Fruit fly (Drosophila melanogaster) whole organism, embryonic: ENCODE results near the gene Pex11c.

Experiments used
- Asciz ChIP-seq: fragments of 200-800 bp; sonication (Bioruptor generic); optimal IDR thresholded peaks from 2 replicates; lab custom pipeline; 2017; ENCODE audit warnings: missing biosample characterization, mild to moderate bottlenecking, missing genetic modification characterization, missing genetic modification reagents
- Atf3 ChIP-seq: fragments of 200-800 bp; sonication (Bioruptor generic); optimal IDR thresholded peaks from 3 replicates; lab custom pipeline; 2016; ENCODE audit warnings: missing biosample characterization, missing genetic modification characterization
- CG10209 ChIP-seq: fragments of 200-800 bp; sonication (Bioruptor generic); optimal IDR thresholded peaks from 3 replicates; lab custom pipeline; 2017; ENCODE audit warnings: missing biosample characterization, mild to moderate bottlenecking, missing genetic modification characterization, missing genetic modification reagents
- CG10366 ChIP-seq: fragments of 200-800 bp; sonication (Bioruptor generic); IDR thresholded peaks from 2 replicates; pipeline ENCODE4 v1.3.6; 2022; ENCODE audit warnings: missing biosample characterization, missing genetic modification characterization
- CG11093 ChIP-seq: fragments of 200-800 bp; sonication (Bioruptor generic); IDR thresholded peaks from 3 replicates; pipeline ENCODE4 v1.3.6; 2022; ENCODE audit warnings: missing biosample characterization, missing genetic modification characterization
- CG11695 ChIP-seq: fragments of 200-800 bp; sonication (Bioruptor generic); IDR thresholded peaks from 3 replicates; pipeline ENCODE4 v1.3.6; 2022; ENCODE audit warnings: missing biosample characterization, missing genetic modification characterization
- CG12155 ChIP-seq: fragments of 200-800 bp; sonication (Bioruptor generic); optimal IDR thresholded peaks from 3 replicates; lab custom pipeline; 2016; ENCODE audit warnings: missing biosample characterization, missing genetic modification characterization
- CG15011 ChIP-seq: fragments of 200-800 bp; sonication (Bioruptor generic); optimal IDR thresholded peaks from 3 replicates; lab custom pipeline; 2018; ENCODE audit warnings: missing biosample characterization, mild to moderate bottlenecking, missing genetic modification characterization
- CG1603 ChIP-seq: fragments of 200-800 bp; sonication (Bioruptor generic); optimal IDR thresholded peaks from 2 replicates; lab custom pipeline; 2019; ENCODE audit warnings: missing biosample characterization, mild to moderate bottlenecking, missing genetic modification characterization, moderate library complexity
- CG1647 ChIP-seq: fragments of 200-800 bp; sonication (Bioruptor generic); optimal IDR thresholded peaks from 3 replicates; lab custom pipeline; 2016; ENCODE audit warnings: missing biosample characterization, missing genetic modification characterization
- CG16863 ChIP-seq: fragments of 200-800 bp; sonication (Bioruptor generic); optimal IDR thresholded peaks from 3 replicates; lab custom pipeline; 2016; ENCODE audit warnings: missing biosample characterization, missing genetic modification characterization
- CG2129 ChIP-seq: fragments of 200-800 bp; sonication (Bioruptor generic); IDR thresholded peaks from 2 replicates; pipeline ENCODE4 v1.3.6; 2022; ENCODE audit warnings: missing biosample characterization, missing genetic modification characterization; ENCODE audit not compliant: partially characterized antibody
- CG30020 ChIP-seq: fragments of 200-800 bp; optimal IDR thresholded peaks from 2 replicates; lab custom pipeline; 2019; ENCODE audit warnings: missing biosample characterization, mild to moderate bottlenecking, missing genetic modification characterization, moderate library complexity
- CG3065 ChIP-seq: fragments of 200-800 bp; sonication (Bioruptor generic); optimal IDR thresholded peaks from 2 replicates; lab custom pipeline; 2016; ENCODE audit warnings: missing biosample characterization, missing genetic modification characterization
- CG31365 ChIP-seq: fragments of 200-800 bp; sonication (Bioruptor generic); optimal IDR thresholded peaks from 2 replicates; lab custom pipeline; 2018; ENCODE audit warnings: missing biosample characterization, mild to moderate bottlenecking, missing genetic modification characterization
- CG4328 ChIP-seq: fragments of 200-800 bp; sonication (Bioruptor generic); optimal IDR thresholded peaks from 3 replicates; lab custom pipeline; 2017; ENCODE audit warnings: missing biosample characterization, missing genetic modification reagents, missing genetic modification characterization
- CG43689 ChIP-seq: fragments of 200-800 bp; sonication (Bioruptor generic); IDR thresholded peaks from 2 replicates; pipeline ENCODE4 v1.3.6; 2022; ENCODE audit warnings: missing biosample characterization, missing genetic modification characterization
- CG4707 ChIP-seq: fragments of 200-800 bp; sonication (Bioruptor generic); optimal IDR thresholded peaks from 2 replicates; lab custom pipeline; 2018; ENCODE audit warnings: missing biosample characterization, mild to moderate bottlenecking, missing genetic modification characterization, moderate library complexity
- CG4730 ChIP-seq: fragments of 200-800 bp; sonication (Bioruptor generic); IDR thresholded peaks from 2 replicates; pipeline ENCODE4 v1.3.6; 2022; ENCODE audit warnings: missing biosample characterization, missing genetic modification characterization
- CG6272 ChIP-seq: fragments of 200-800 bp; sonication (Bioruptor generic); IDR thresholded peaks from 2 replicates; pipeline ENCODE4 v1.3.6; 2022; ENCODE audit warnings: missing biosample characterization, missing genetic modification characterization
- CG8359 ChIP-seq: fragments of 200-800 bp; sonication (Bioruptor generic); optimal IDR thresholded peaks from 2 replicates; lab custom pipeline; 2017; ENCODE audit warnings: missing biosample characterization, mild to moderate bottlenecking, missing genetic modification characterization, borderline replicate concordance
- D19B ChIP-seq: fragments of 200-800 bp; sonication (Bioruptor generic); optimal IDR thresholded peaks from 2 replicates; lab custom pipeline; 2017; ENCODE audit warnings: missing biosample characterization, mild to moderate bottlenecking, missing genetic modification characterization
- HmgD ChIP-seq: fragments of 200-800 bp; sonication (Bioruptor generic); optimal IDR thresholded peaks from 3 replicates; lab custom pipeline; 2016; ENCODE audit warnings: missing biosample characterization, missing genetic modification characterization
- NfI ChIP-seq: fragments of 200-800 bp; sonication (Bioruptor generic); optimal IDR thresholded peaks from 3 replicates; lab custom pipeline; 2018; ENCODE audit warnings: missing biosample characterization, mild to moderate bottlenecking, missing genetic modification characterization, moderate library complexity
- Oli ChIP-seq: fragments of 200-800 bp; sonication (Bioruptor generic); optimal IDR thresholded peaks from 2 replicates; lab custom pipeline; 2018; ENCODE audit warnings: missing biosample characterization, mild to moderate bottlenecking, missing genetic modification characterization, moderate library complexity
- Sin3A ChIP-seq: fragments of >200 bp; optimal IDR thresholded peaks from 2 replicates; lab custom pipeline; 2018
- Spps ChIP-seq: fragments of 200-800 bp; sonication (Bioruptor generic); optimal IDR thresholded peaks from 2 replicates; lab custom pipeline; 2018; ENCODE audit warnings: missing biosample characterization, mild to moderate bottlenecking, missing genetic modification characterization
- Ssrp ChIP-seq: fragments of 200-800 bp; sonication (Bioruptor generic); optimal IDR thresholded peaks from 2 replicates; lab custom pipeline; 2018; ENCODE audit warnings: missing biosample characterization, mild to moderate bottlenecking, missing genetic modification characterization, moderate library complexity
- az2 ChIP-seq: fragments of 200-800 bp; sonication (Bioruptor generic); optimal IDR thresholded peaks from 3 replicates; lab custom pipeline; 2016; ENCODE audit warnings: missing biosample characterization, missing genetic modification characterization
- bcd ChIP-seq: fragments of 200-800 bp; sonication (Bioruptor generic); optimal IDR thresholded peaks from 2 replicates; lab custom pipeline; 2017; ENCODE audit warnings: missing biosample characterization, mild to moderate bottlenecking, missing genetic modification characterization
- caup ChIP-seq: fragments of 200-800 bp; sonication (Bioruptor generic); optimal IDR thresholded peaks from 3 replicates; lab custom pipeline; 2017; ENCODE audit warnings: missing biosample characterization, mild to moderate bottlenecking, missing genetic modification characterization, moderate library complexity; ENCODE audit not compliant: severe bottlenecking
- croc ChIP-seq: fragments of 200-800 bp; sonication (Bioruptor generic); conservative IDR thresholded peaks from 3 replicates; pipeline ENCODE4 v1.3.6; 2022; ENCODE audit warnings: missing biosample characterization, missing genetic modification characterization
- dan ChIP-seq: fragments of 200-800 bp; sonication (Bioruptor generic); IDR thresholded peaks from 2 replicates; pipeline ENCODE4 v1.3.6; 2022; ENCODE audit warnings: missing biosample characterization, missing genetic modification characterization
- fd3F ChIP-seq: fragments of 200-800 bp; sonication (Bioruptor generic); optimal IDR thresholded peaks from 2 replicates; lab custom pipeline; 2018; ENCODE audit warnings: missing biosample characterization, mild to moderate bottlenecking, missing genetic modification characterization, moderate library complexity
- fd64A ChIP-seq: fragments of 200-800 bp; sonication (Bioruptor generic); optimal IDR thresholded peaks from 3 replicates; lab custom pipeline; 2018; ENCODE audit warnings: missing biosample characterization, mild to moderate bottlenecking, missing genetic modification characterization
- ind ChIP-seq: fragments of 200-800 bp; sonication (Bioruptor generic); optimal IDR thresholded peaks from 3 replicates; lab custom pipeline; 2016; ENCODE audit warnings: missing biosample characterization, missing genetic modification characterization
- kah ChIP-seq: fragments of 200-800 bp; sonication (Bioruptor generic); optimal IDR thresholded peaks from 2 replicates; lab custom pipeline; 2018; ENCODE audit warnings: missing biosample characterization, mild to moderate bottlenecking, missing genetic modification characterization
- ken ChIP-seq: fragments of 200-800 bp; sonication (Bioruptor generic); IDR thresholded peaks from 3 replicates; pipeline ENCODE4 v1.3.6; 2022; ENCODE audit warnings: missing biosample characterization, missing genetic modification characterization
- odd ChIP-seq: fragments of 200-800 bp; sonication (Bioruptor generic); optimal IDR thresholded peaks from 2 replicates; lab custom pipeline; 2017; ENCODE audit warnings: missing biosample characterization, mild to moderate bottlenecking, missing genetic modification characterization
- rib ChIP-seq: fragments of 200-800 bp; sonication (Bioruptor generic); IDR thresholded peaks from 2 replicates; pipeline ENCODE4 v1.3.6; 2022; ENCODE audit warnings: missing biosample characterization, missing genetic modification characterization
- salm ChIP-seq: fragments of 200-800 bp; sonication (Bioruptor generic); optimal IDR thresholded peaks from 2 replicates; lab custom pipeline; 2018; ENCODE audit warnings: missing biosample characterization, mild to moderate bottlenecking, missing genetic modification characterization
- sc ChIP-seq, 3 experiments: fragments of >200 bp in 2 of 3; fragments of 200-800 bp in 1 of 3; sonication (Bioruptor generic) in 1 of 3; optimal IDR thresholded peaks; 2 replicates in 2 of 3; 3 replicates in 1 of 3; lab custom pipeline; 2017; ENCODE audit warnings: mild to moderate bottlenecking in 1 of 3, missing biosample characterization in 1 of 3, missing genetic modification characterization in 1 of 3, missing genetic modification reagents in 1 of 3
- scrt ChIP-seq: fragments of 200-800 bp; sonication (Bioruptor generic); optimal IDR thresholded peaks from 2 replicates; lab custom pipeline; 2018; ENCODE audit warnings: missing biosample characterization, mild to moderate bottlenecking, missing genetic modification characterization, moderate library complexity
- slp2 ChIP-seq: fragments of 200-800 bp; sonication (Bioruptor generic); optimal IDR thresholded peaks from 2 replicates; lab custom pipeline; 2016; ENCODE audit warnings: missing biosample characterization, missing genetic modification characterization
- so ChIP-seq: fragments of 200-800 bp; sonication (Bioruptor generic); IDR thresholded peaks from 3 replicates; pipeline ENCODE4 v1.3.6; 2022; ENCODE audit warnings: missing biosample characterization, missing genetic modification characterization
- ssp ChIP-seq: fragments of 200-800 bp; sonication (Bioruptor generic); IDR thresholded peaks from 2 replicates; pipeline ENCODE4 v1.3.6; 2022; ENCODE audit warnings: missing biosample characterization, missing genetic modification characterization
- trh ChIP-seq: fragments of 200-800 bp; sonication (Bioruptor generic); optimal IDR thresholded peaks from 2 replicates; lab custom pipeline; 2016; ENCODE audit warnings: missing biosample characterization, missing genetic modification characterization
- ttk ChIP-seq: fragments of 200-800 bp; sonication (Bioruptor generic); IDR thresholded peaks from 2 replicates; pipeline ENCODE4 v2.1.2; 2022; ENCODE audit warnings: missing biosample characterization, missing genetic modification characterization
- vvl ChIP-seq: fragments of 200-800 bp; sonication (Bioruptor generic); IDR thresholded peaks from 2 replicates; pipeline ENCODE4 v1.3.6; 2022; ENCODE audit warnings: missing biosample characterization, missing genetic modification characterization
- yki ChIP-seq: fragments of >200 bp; optimal IDR thresholded peaks from 3 replicates; lab custom pipeline; 2018
- zf30C ChIP-seq: fragments of 200-800 bp; sonication (Bioruptor generic); optimal IDR thresholded peaks from 3 replicates; lab custom pipeline; 2018; ENCODE audit warnings: missing biosample characterization, mild to moderate bottlenecking, missing genetic modification characterization

Gene Pex11c

dm6 chr3R:23280806-23281257 is 22.7 kb downstream of the Pex11c start, which contains the start of the genes orb and Cdc16 (continued):
- TF ChIP-seq HmgD (no peak), CG4730 (peak; percentile 89), CG4707 (GFP tag; lab: Kevin White, UChicago) (peak; percentile 73), D19B (GFP tag; lab: Kevin White, UChicago) (peak; percentile 75), ttk (GFP tag; lab: Robert Waterston, UW) (peak; percentile 92), Sin3A (lab: Kevin White, UChicago) (no peak), CG16863 (GFP tag; lab: Kevin White, UChicago) (peak; percentile 53), Atf3 (GFP tag; lab: Kevin White, UChicago) (peak; percentile 52), CG1603 (tag; lab: Kevin White, UChicago) (peak; percentile 78), vvl (GFP tag; lab: Robert Waterston, UW) (peak; percentile 97), slp2 (GFP tag; lab: Kevin White, UChicago) (peak; percentile 64), kah (GFP tag; lab: Kevin White, UChicago) (peak; percentile 64), CG1647 (GFP tag; lab: Kevin White, UChicago) (peak; percentile 66), CG3065 (GFP tag; lab: Kevin White, UChicago) (peak; percentile 51), CG30020 (tag; lab: Kevin White, UChicago) (peak; percentile 70), NfI (GFP tag; lab: Kevin White, UChicago) (peak; percentile 91), CG11093 (GFP tag; lab: Robert Waterston, UW) (peak; percentile 66; the same call in 2 of the 3 replicates), croc (GFP tag; lab: Robert Waterston, UW) (peak; percentile 64), sc (optimal IDR thresholded peaks at IDR 0.05; lab: Kevin White, UChicago) (no peak), sc (GFP tag; optimal IDR thresholded peaks at IDR 0.05; lab: Kevin White, UChicago) (peak; percentile 67), yki (no peak), trh (GFP tag; lab: Kevin White, UChicago) (peak; percentile 86), ind (peak; percentile 92), dan (GFP tag; lab: Robert Waterston, UW) (peak; percentile 29; the same call in 1 of the 2 replicates), Spps (tag; lab: Kevin White, UChicago) (peak; percentile 90), bcd (GFP tag; lab: Kevin White, UChicago) (peak; percentile 90), CG10366 (peak; percentile 91), rib (peak; percentile 88), so (peak; percentile 84; the same call in 2 of the 3 replicates), CG4328 (GFP tag; lab: Kevin White, UChicago) (peak; percentile 71), CG15011 (GFP tag; lab: Kevin White, UChicago) (peak; percentile 80), ken (GFP tag; lab: Robert Waterston, UW) (peak; percentile 93), Ssrp (peak; percentile 88), fd3F (GFP tag; lab: Kevin White, UChicago) (peak; percentile 91), CG12155 (GFP tag; lab: Kevin White, UChicago) (peak; percentile 91), scrt (GFP tag; lab: Kevin White, UChicago) (peak; percentile 87), Oli (tag; lab: Kevin White, UChicago) (peak; percentile 90), odd (GFP tag; lab: Kevin White, UChicago) (peak; percentile 78), salm (tag; lab: Kevin White, UChicago) (peak; percentile 87), CG8359 (peak; percentile 43), CG2129 (GFP tag; lab: Robert Waterston, UW) (no peak), ssp (GFP tag; lab: Robert Waterston, UW) (peak; percentile 79), az2 (peak; percentile 94), CG6272 (GFP tag; lab: Robert Waterston, UW) (peak; percentile 88), CG10209 (GFP tag; lab: Kevin White, UChicago) (peak; percentile 90), Asciz (GFP tag; lab: Kevin White, UChicago) (peak; percentile 82), CG31365 (tag; lab: Kevin White, UChicago) (peak; percentile 46), CG43689 (GFP tag; lab: Robert Waterston, UW) (peak; percentile 70), caup (GFP tag; lab: Kevin White, UChicago) (peak; percentile 91), CG11695 (GFP tag; lab: Robert Waterston, UW) (peak; percentile 91), zf30C (GFP tag; lab: Kevin White, UChicago) (peak; percentile 97), fd64A (GFP tag; lab: Kevin White, UChicago) (no peak)
